Fruit fly (Drosophila melanogaster) whole organism, embryonic: ENCODE data around the gene CG13965.

ENCODE experiments used
- Antp ChIP-seq: fragments of 200-800 bp; sonication (Bioruptor generic); optimal IDR thresholded peaks from 3 replicates; lab custom pipeline; 2016; ENCODE audit warnings: missing biosample characterization, missing genetic modification characterization
- CG10274 ChIP-seq: fragments of 200-800 bp; sonication (Bioruptor generic); optimal IDR thresholded peaks from 3 replicates; lab custom pipeline; 2017; ENCODE audit warnings: missing biosample characterization, mild to moderate bottlenecking, missing genetic modification characterization
- CG10462 ChIP-seq: fragments of 200-800 bp; sonication (Bioruptor generic); optimal IDR thresholded peaks from 2 replicates; lab custom pipeline; 2016; ENCODE audit warnings: missing biosample characterization, missing genetic modification characterization
- CG10543 ChIP-seq: fragments of 200-800 bp; sonication (Bioruptor generic); optimal IDR thresholded peaks from 3 replicates; lab custom pipeline; 2017; ENCODE audit warnings: missing biosample characterization, mild to moderate bottlenecking, missing genetic modification characterization, moderate library complexity
- CG10654 ChIP-seq: fragments of 200-800 bp; sonication (Bioruptor generic); optimal IDR thresholded peaks from 2 replicates; lab custom pipeline; 2016; ENCODE audit warnings: missing biosample characterization, missing genetic modification characterization
- CG12236 ChIP-seq: fragments of 200-800 bp; sonication (Bioruptor generic); optimal IDR thresholded peaks from 2 replicates; lab custom pipeline; 2016; ENCODE audit warnings: missing biosample characterization, missing genetic modification characterization
- CG13424 ChIP-seq: fragments of 200-800 bp; sonication (Bioruptor generic); optimal IDR thresholded peaks from 2 replicates; lab custom pipeline; 2019; ENCODE audit warnings: missing biosample characterization, mild to moderate bottlenecking, missing genetic modification characterization, moderate library complexity
- CG14710 ChIP-seq: fragments of 200-800 bp; sonication (Bioruptor generic); optimal IDR thresholded peaks from 3 replicates; lab custom pipeline; 2019; ENCODE audit warnings: missing biosample characterization, mild to moderate bottlenecking, missing genetic modification characterization, moderate library complexity
- CG1603 ChIP-seq: fragments of 200-800 bp; sonication (Bioruptor generic); optimal IDR thresholded peaks from 2 replicates; lab custom pipeline; 2019; ENCODE audit warnings: missing biosample characterization, mild to moderate bottlenecking, missing genetic modification characterization, moderate library complexity
- CG17361 ChIP-seq: fragments of 200-800 bp; sonication (Bioruptor generic); IDR thresholded peaks from 3 replicates; pipeline ENCODE4 v1.3.6; 2022; ENCODE audit warnings: missing biosample characterization, missing genetic modification characterization
- CG17385 ChIP-seq: fragments of 200-800 bp; sonication (Bioruptor generic); optimal IDR thresholded peaks from 3 replicates; lab custom pipeline; 2018; ENCODE audit warnings: missing biosample characterization, mild to moderate bottlenecking, missing genetic modification characterization
- CG18599 ChIP-seq: fragments of 200-800 bp; sonication (Bioruptor generic); optimal IDR thresholded peaks from 3 replicates; lab custom pipeline; 2017; ENCODE audit warnings: missing biosample characterization, missing genetic modification characterization, mild to moderate bottlenecking, moderate library complexity, missing genetic modification reagents
- CG32767 ChIP-seq: fragments of 200-800 bp; sonication (Bioruptor generic); IDR thresholded peaks from 2 replicates; pipeline ENCODE4 v1.3.6; 2022; ENCODE audit warnings: missing biosample characterization, missing genetic modification characterization
- CG3407 ChIP-seq: fragments of 200-800 bp; sonication (Bioruptor generic); optimal IDR thresholded peaks from 2 replicates; lab custom pipeline; 2018; ENCODE audit warnings: missing biosample characterization, mild to moderate bottlenecking, missing genetic modification characterization
- CG4282 ChIP-seq: fragments of 200-800 bp; sonication (Bioruptor generic); optimal IDR thresholded peaks from 2 replicates; lab custom pipeline; 2016; ENCODE audit warnings: missing biosample characterization, missing genetic modification characterization
- CG4424 ChIP-seq: fragments of 200-800 bp; sonication (Bioruptor generic); optimal IDR thresholded peaks from 3 replicates; lab custom pipeline; 2016; ENCODE audit warnings: missing biosample characterization, missing genetic modification characterization
- CG7357 ChIP-seq: fragments of 200-800 bp; sonication (Bioruptor generic); IDR thresholded peaks from 3 replicates; pipeline ENCODE4 v1.3.6; 2022; ENCODE audit warnings: missing biosample characterization, missing genetic modification characterization
- CG7963 ChIP-seq: fragments of 200-800 bp; sonication (Bioruptor generic); IDR thresholded peaks from 3 replicates; pipeline ENCODE4 v1.3.6; 2022; ENCODE audit warnings: missing biosample characterization, missing genetic modification characterization; ENCODE audit not compliant: partially characterized antibody
- CG8281 ChIP-seq: fragments of 200-800 bp; sonication (Bioruptor generic); optimal IDR thresholded peaks from 2 replicates; lab custom pipeline; 2018; ENCODE audit warnings: missing biosample characterization, mild to moderate bottlenecking, missing genetic modification characterization, moderate library complexity
- CG8290 ChIP-seq, 3 experiments: fragments of 200-800 bp; sonication (Bioruptor generic); optimal IDR thresholded peaks; 2 replicates each; lab custom pipeline; 2016 to 2019; ENCODE audit warnings: missing biosample characterization in 3 of 3, missing genetic modification characterization in 3 of 3, mild to moderate bottlenecking in 2 of 3, moderate library complexity in 1 of 3
- CG9437 ChIP-seq: fragments of 200-800 bp; sonication (Bioruptor generic); optimal IDR thresholded peaks from 2 replicates; lab custom pipeline; 2018; ENCODE audit warnings: missing biosample characterization, mild to moderate bottlenecking, missing genetic modification characterization
- CTCF ChIP-seq: fragments of 200-800 bp; sonication (Bioruptor generic); optimal IDR thresholded peaks from 2 replicates; lab custom pipeline; 2017; ENCODE audit warnings: missing biosample characterization, mild to moderate bottlenecking, missing genetic modification characterization, moderate library complexity
- CkIIα-i1 ChIP-seq: fragments of 200-800 bp; sonication (Bioruptor generic); IDR thresholded peaks from 2 replicates; pipeline ENCODE4 v1.3.6; 2022; ENCODE audit warnings: missing biosample characterization, missing genetic modification characterization
- Dip3 ChIP-seq: fragments of 200-800 bp; sonication (Bioruptor generic); optimal IDR thresholded peaks from 3 replicates; lab custom pipeline; 2016; ENCODE audit warnings: missing biosample characterization, missing genetic modification characterization
- Eip74EF ChIP-seq, 2 experiments: fragments of 200-800 bp in 1 of 2; fragments of >200 bp in 1 of 2; sonication (Bioruptor generic) in 1 of 2; optimal IDR thresholded peaks; 2 replicates each; lab custom pipeline; 2017 to 2019; ENCODE audit warnings: missing biosample characterization in 2 of 2, missing genetic modification characterization in 2 of 2, mild to moderate bottlenecking in 1 of 2, moderate library complexity in 1 of 2
- Elba2 ChIP-seq: fragments of 200-800 bp; sonication (Bioruptor generic); optimal IDR thresholded peaks from 3 replicates; lab custom pipeline; 2016; ENCODE audit warnings: missing biosample characterization, missing genetic modification characterization
- Fer2 ChIP-seq: fragments of 200-800 bp; sonication (Bioruptor generic); optimal IDR thresholded peaks from 2 replicates; lab custom pipeline; 2018; ENCODE audit warnings: missing biosample characterization, mild to moderate bottlenecking, missing genetic modification characterization, moderate library complexity
- HmgZ ChIP-seq: fragments of 200-800 bp; sonication (Bioruptor generic); optimal IDR thresholded peaks from 2 replicates; lab custom pipeline; 2018; ENCODE audit warnings: missing biosample characterization, mild to moderate bottlenecking, missing genetic modification characterization
- Hsf ChIP-seq: fragments of 200-800 bp; sonication (Bioruptor generic); optimal IDR thresholded peaks from 3 replicates; lab custom pipeline; 2016; ENCODE audit warnings: missing biosample characterization, missing genetic modification characterization
- Six4 ChIP-seq: fragments of 200-800 bp; sonication (Bioruptor generic); optimal IDR thresholded peaks from 2 replicates; lab custom pipeline; 2016; ENCODE audit warnings: missing biosample characterization, missing genetic modification characterization
- Sry-β ChIP-seq: fragments of 200-800 bp; sonication (Bioruptor generic); optimal IDR thresholded peaks from 2 replicates; lab custom pipeline; 2018; ENCODE audit warnings: missing biosample characterization, mild to moderate bottlenecking, missing genetic modification characterization, moderate library complexity
- Usf ChIP-seq: fragments of 200-800 bp; sonication (Bioruptor generic); optimal IDR thresholded peaks from 2 replicates; lab custom pipeline; 2017; ENCODE audit warnings: missing genotype, missing biosample characterization, missing genetic modification characterization
- aop ChIP-seq: fragments of 200-800 bp; sonication (Bioruptor generic); IDR thresholded peaks from 2 replicates; pipeline ENCODE4 v1.3.6; 2022; ENCODE audit warnings: missing biosample characterization, missing genetic modification characterization
- chinmo ChIP-seq: fragments of 200-800 bp; sonication (Bioruptor generic); IDR thresholded peaks from 4 replicates; pipeline ENCODE4 v1.3.6; 2022; ENCODE audit warnings: missing biosample characterization, missing genetic modification characterization; ENCODE audit not compliant: partially characterized antibody
- ci ChIP-seq: fragments of 200-800 bp; sonication (Bioruptor generic); IDR thresholded peaks from 3 replicates; pipeline ENCODE4 v1.3.6; 2022; ENCODE audit warnings: missing biosample characterization, missing genetic modification characterization
- ems ChIP-seq: fragments of 200-800 bp; sonication (Bioruptor generic); optimal IDR thresholded peaks from 3 replicates; lab custom pipeline; 2016; ENCODE audit warnings: missing biosample characterization, missing genetic modification characterization
- hbn ChIP-seq: fragments of 200-800 bp; sonication (Bioruptor generic); IDR thresholded peaks from 2 replicates; pipeline ENCODE4 v1.3.6; 2022; ENCODE audit warnings: missing biosample characterization, missing genetic modification characterization; ENCODE audit not compliant: partially characterized antibody
- knrl ChIP-seq: fragments of 200-800 bp; sonication (Bioruptor generic); IDR thresholded peaks from 3 replicates; pipeline ENCODE4 v1.3.6; 2022; ENCODE audit warnings: missing biosample characterization, missing genetic modification characterization; ENCODE audit not compliant: partially characterized antibody
- lmd ChIP-seq: fragments of 200-800 bp; sonication (Bioruptor generic); IDR thresholded peaks from 2 replicates; pipeline ENCODE4 v1.3.6; 2022; ENCODE audit warnings: missing biosample characterization, missing genetic modification characterization
- lov ChIP-seq, 2 experiments: fragments of 200-800 bp in 1 of 2; fragments of >200 bp in 1 of 2; sonication (Bioruptor generic) in 1 of 2; IDR thresholded peaks in 1 of 2; optimal IDR thresholded peaks in 1 of 2; 2 replicates in 1 of 2; 3 replicates in 1 of 2; pipeline versions ENCODE4 v1.3.6 to Lab custom; 2017 to 2022; ENCODE audit warnings: missing biosample characterization in 1 of 2, missing genetic modification characterization in 1 of 2
- nerfin-1 ChIP-seq: fragments of 200-800 bp; sonication (Bioruptor generic); optimal IDR thresholded peaks from 3 replicates; lab custom pipeline; 2019; ENCODE audit warnings: missing biosample characterization, mild to moderate bottlenecking, missing genetic modification characterization, moderate library complexity
- pho ChIP-seq: fragments of 200-800 bp; sonication (Bioruptor generic); optimal IDR thresholded peaks from 2 replicates; lab custom pipeline; 2016; ENCODE audit warnings: missing biosample characterization, missing genetic modification characterization
- pnt ChIP-seq: fragments of 200-800 bp; sonication (Bioruptor generic); optimal IDR thresholded peaks from 3 replicates; lab custom pipeline; 2016; ENCODE audit warnings: missing biosample characterization, missing genetic modification characterization
- shn ChIP-seq: fragments of 200-800 bp; sonication (Bioruptor generic); optimal IDR thresholded peaks from 3 replicates; lab custom pipeline; 2016; ENCODE audit warnings: missing biosample characterization, missing genetic modification characterization
- sug ChIP-seq: fragments of 200-800 bp; optimal IDR thresholded peaks from 2 replicates; lab custom pipeline; 2019; ENCODE audit warnings: missing biosample characterization, mild to moderate bottlenecking, missing genetic modification characterization, moderate library complexity
- toy ChIP-seq: fragments of 200-800 bp; sonication (Bioruptor generic); IDR thresholded peaks from 2 replicates; pipeline ENCODE4 v1.3.6; 2022; ENCODE audit warnings: missing biosample characterization, missing genetic modification characterization
- trh ChIP-seq: fragments of 200-800 bp; sonication (Bioruptor generic); optimal IDR thresholded peaks from 2 replicates; lab custom pipeline; 2016; ENCODE audit warnings: missing biosample characterization, missing genetic modification characterization
- usp ChIP-seq: fragments of >200 bp; optimal IDR thresholded peaks from 2 replicates; lab custom pipeline; 2017; ENCODE audit warnings: missing biosample characterization, missing genetic modification characterization
- wek ChIP-seq: fragments of 200-800 bp; sonication (Bioruptor generic); optimal IDR thresholded peaks from 3 replicates; lab custom pipeline; 2018; ENCODE audit warnings: missing biosample characterization, mild to moderate bottlenecking, missing genetic modification characterization, moderate library complexity

Gene CG13965

DNA sequence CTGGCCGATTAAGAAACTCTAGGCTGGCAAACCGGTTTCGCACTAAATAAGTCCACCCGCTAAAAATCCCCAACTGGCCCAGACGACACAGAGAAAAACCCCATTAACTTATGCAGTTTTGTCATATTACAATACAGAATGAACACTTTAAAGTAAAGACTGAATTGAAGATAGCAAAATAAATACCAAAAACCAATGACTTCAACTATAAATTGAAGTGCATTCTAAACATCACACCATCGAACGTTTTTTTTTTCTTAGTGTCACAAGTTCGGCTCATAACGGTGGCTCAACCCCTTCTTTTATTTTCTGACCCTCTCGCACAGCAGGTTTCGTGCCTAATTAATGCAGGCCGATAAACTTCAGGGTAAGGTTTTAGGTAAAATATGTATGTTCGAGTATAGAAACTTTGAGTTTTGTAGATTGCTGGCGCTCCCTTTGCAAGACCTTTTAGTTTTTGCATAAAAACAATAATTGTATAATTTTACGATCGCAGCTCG, 20.8 kb downstream of the CG13965 start (continued):
- TF ChIP-seq Elba2 (GFP tag; lab: Kevin White, UChicago) = no peak
- TF ChIP-seq Hsf (GFP tag; lab: Kevin White, UChicago) = peak; percentile 85
- peak; percentile 59 for TF ChIP-seq CG10543 (GFP tag; lab: Kevin White, UChicago)
- TF ChIP-seq CG12236 (GFP tag; lab: Kevin White, UChicago) = peak; percentile 71
- peak; percentile 84 for TF ChIP-seq CG7357 (GFP tag; lab: Robert Waterston, UW)
- TF ChIP-seq CG10274 (GFP tag; lab: Kevin White, UChicago) = peak; percentile 71
- TF ChIP-seq Six4 (GFP tag; lab: Kevin White, UChicago) = peak; percentile 71
- TF ChIP-seq ci (GFP tag; lab: Robert Waterston, UW) = peak; percentile 93
- peak; percentile 86 for TF ChIP-seq CG18599 (GFP tag; lab: Kevin White, UChicago)
- TF ChIP-seq toy (GFP tag; lab: Robert Waterston, UW) = peak; percentile 86
- TF ChIP-seq usp = no peak
- TF ChIP-seq HmgZ (tag; lab: Kevin White, UChicago) = peak; percentile 84
- peak; percentile 12 for TF ChIP-seq wek (GFP tag; lab: Kevin White, UChicago)
- TF ChIP-seq Sry-β (GFP tag; lab: Kevin White, UChicago) = no peak
- TF ChIP-seq shn (GFP tag; lab: Kevin White, UChicago) = peak; percentile 83
- TF ChIP-seq Dip3 = peak; percentile 85
- TF ChIP-seq Antp (GFP tag; lab: Kevin White, UChicago) = peak; percentile 73
- no peak for TF ChIP-seq knrl (GFP tag; lab: Robert Waterston, UW)
- TF ChIP-seq CTCF (GFP tag; lab: Kevin White, UChicago) = no peak
- TF ChIP-seq aop = peak; percentile 54; the same call in 1 of the 2 replicates
- TF ChIP-seq CG17361 (GFP tag; lab: Robert Waterston, UW) = peak; percentile 84
- peak; percentile 87 for TF ChIP-seq pho (GFP tag; lab: Kevin White, UChicago)
- TF ChIP-seq pnt (GFP tag; lab: Kevin White, UChicago) = peak; percentile 80
- no peak for TF ChIP-seq lov (optimal IDR thresholded peaks at IDR 0.05; lab: Kevin White, UChicago)
- TF ChIP-seq lov (GFP tag; IDR thresholded peaks at IDR 0.05; lab: Robert Waterston, UW) = peak; percentile 83
- TF ChIP-seq CG32767 = peak; percentile 87
- TF ChIP-seq trh (GFP tag; lab: Kevin White, UChicago) = peak; percentile 63
- TF ChIP-seq CG3407 (GFP tag; lab: Kevin White, UChicago) = peak; percentile 59
- TF ChIP-seq Eip74EF (GFP tag; optimal IDR thresholded peaks at IDR 0.05; lab: Kevin White, UChicago) = peak in 1 of 2 experiments; percentile 31
- peak; percentile 87 for TF ChIP-seq CG4424 (GFP tag; lab: Kevin White, UChicago)
- TF ChIP-seq CkIIα-i1 (GFP tag; lab: Robert Waterston, UW) = no peak
- peak; percentile 49 for TF ChIP-seq Usf
- peak; percentile 85 for TF ChIP-seq lmd (GFP tag; lab: Robert Waterston, UW)
- peak; percentile 41 for TF ChIP-seq CG4282 (GFP tag; lab: Kevin White, UChicago)
- peak; percentile 71 for TF ChIP-seq CG10462 (GFP tag; lab: Kevin White, UChicago)
- peak; percentile 58 for TF ChIP-seq CG10654 (GFP tag; lab: Kevin White, UChicago)
- no peak for TF ChIP-seq hbn (GFP tag; lab: Robert Waterston, UW)
- peak; percentile 63 for TF ChIP-seq CG14710 (tag; lab: Kevin White, UChicago)
- peak; percentile 61 for TF ChIP-seq nerfin-1
- TF ChIP-seq ems (GFP tag; lab: Kevin White, UChicago) = peak; percentile 56
- peak; percentile 38 for TF ChIP-seq Fer2 (tag; lab: Kevin White, UChicago)
- TF ChIP-seq sug (tag; lab: Kevin White, UChicago) = peak; percentile 43
- TF ChIP-seq CG9437 (GFP tag; lab: Kevin White, UChicago) = peak; percentile 70
- no peak for TF ChIP-seq CG7963 (GFP tag; lab: Robert Waterston, UW)
- peak; percentile 81 for TF ChIP-seq CG17385 (GFP tag; lab: Kevin White, UChicago)
- TF ChIP-seq chinmo = peak; percentile 77; the same call in 3 of the 4 replicates
- TF ChIP-seq CG13424 = peak; percentile 85
- TF ChIP-seq CG1603 (tag; lab: Kevin White, UChicago) = peak; percentile 86
- TF ChIP-seq CG8290 (GFP tag; optimal IDR thresholded peaks at IDR 0.05; lab: Kevin White, UChicago) = peak; percentile 59
- peak in 1 of 2 experiments; percentile 88 for TF ChIP-seq CG8290 (tag; optimal IDR thresholded peaks at IDR 0.05; lab: Kevin White, UChicago)
- TF ChIP-seq CG8281 = peak; percentile 38
